Worm (Caenorhabditis elegans) whole organism, L3 larva: Measurements from ENCODE around the gene T27A10.6.

Source experiments
- ama-1 ChIP-seq: fragments of 150-350 bp; optimal IDR thresholded peaks from 2 replicates; lab custom pipeline; 2018
- ceh-16 ChIP-seq: sonication (generic microtip); optimal IDR thresholded peaks from 2 replicates; lab custom pipeline; 2017; ENCODE audit warnings: missing biosample characterization, missing genetic modification characterization
- ceh-28 ChIP-seq: fragments of 150-350 bp; optimal IDR thresholded peaks from 2 replicates; lab custom pipeline; 2014; ENCODE audit warnings: missing biosample characterization, missing genetic modification reagents, missing genetic modification characterization
- ceh-82 ChIP-seq: fragments of 150-350 bp; optimal IDR thresholded peaks from 2 replicates; lab custom pipeline; 2014; ENCODE audit warnings: missing biosample characterization, missing genetic modification characterization
- ceh-9 ChIP-seq: sonication (generic microtip); optimal IDR thresholded peaks from 2 replicates; lab custom pipeline; 2018; ENCODE audit warnings: missing biosample characterization, missing genetic modification characterization
- daf-12 ChIP-seq: fragments of 150-350 bp; optimal IDR thresholded peaks from 2 replicates; lab custom pipeline; 2014; ENCODE audit warnings: missing biosample characterization, missing genetic modification reagents, missing genetic modification characterization
- egl-27 ChIP-seq: sonication (generic microtip); optimal IDR thresholded peaks from 4 replicates; lab custom pipeline; 2017; ENCODE audit warnings: missing biosample characterization, missing genetic modification reagents, missing genetic modification characterization
- egl-5 ChIP-seq: fragments of 150-350 bp; optimal IDR thresholded peaks from 2 replicates; lab custom pipeline; 2017; ENCODE audit warnings: missing biosample characterization, missing genetic modification reagents, missing genetic modification characterization, inconsistent platforms
- elt-1 ChIP-seq: fragments of 150-350 bp; optimal IDR thresholded peaks from 2 replicates; lab custom pipeline; 2014; ENCODE audit warnings: missing biosample characterization, missing genetic modification characterization
- elt-2 ChIP-seq: sonication (generic microtip); optimal IDR thresholded peaks from 2 replicates; lab custom pipeline; 2016; ENCODE audit warnings: missing genetic modification reagents, mild to moderate bottlenecking, missing genetic modification characterization, missing compliant biosample characterization
- eor-1 ChIP-seq, 2 experiments: fragments of 150-350 bp; optimal IDR thresholded peaks; 2 replicates each; lab custom pipeline; 2014 to 2018; ENCODE audit warnings: missing biosample characterization in 2 of 2, missing genetic modification characterization in 2 of 2
- fkh-10 ChIP-seq: sonication (generic microtip); optimal IDR thresholded peaks from 2 replicates; lab custom pipeline; 2017; ENCODE audit warnings: missing biosample characterization, missing genetic modification reagents, missing genetic modification characterization
- hmg-11 ChIP-seq: sonication (generic microtip); optimal IDR thresholded peaks from 2 replicates; lab custom pipeline; 2016; ENCODE audit warnings: missing genetic modification characterization, missing compliant biosample characterization
- jun-1 ChIP-seq: fragments of 150-350 bp; optimal IDR thresholded peaks from 2 replicates; lab custom pipeline; 2014; ENCODE audit warnings: missing biosample characterization, missing genetic modification reagents, missing genetic modification characterization
- lin-15B ChIP-seq: fragments of 150-350 bp; optimal IDR thresholded peaks from 2 replicates; lab custom pipeline; 2014; ENCODE audit warnings: missing biosample characterization, missing genetic modification characterization
- lin-39 ChIP-seq: fragments of 150-350 bp; optimal IDR thresholded peaks from 2 replicates; lab custom pipeline; 2018; ENCODE audit warnings: missing biosample characterization, missing genetic modification reagents, missing genetic modification characterization
- lsy-12 ChIP-seq: sonication (generic microtip); optimal IDR thresholded peaks from 2 replicates; lab custom pipeline; 2016; ENCODE audit warnings: mild to moderate bottlenecking, missing genetic modification characterization, missing compliant biosample characterization
- mdl-1 ChIP-seq: fragments of 150-350 bp; optimal IDR thresholded peaks from 2 replicates; lab custom pipeline; 2014; ENCODE audit warnings: missing biosample characterization, missing genetic modification characterization
- mml-1 ChIP-seq: fragments of 150-350 bp; sonication (generic microtip); optimal IDR thresholded peaks from 3 replicates; lab custom pipeline; 2014; ENCODE audit warnings: missing biosample characterization, missing genetic modification characterization
- nfya-1 ChIP-seq: sonication (generic microtip); optimal IDR thresholded peaks from 2 replicates; lab custom pipeline; 2017; ENCODE audit warnings: missing genetic modification characterization, mild to moderate bottlenecking, missing compliant biosample characterization, antibody characterized with exemption, moderate library complexity; ENCODE audit not compliant: insufficient read depth
- nhr-12 ChIP-seq: fragments of 150-350 bp; optimal IDR thresholded peaks from 2 replicates; lab custom pipeline; 2014; ENCODE audit warnings: missing biosample characterization, missing genetic modification characterization
- nhr-23 ChIP-seq: fragments of 150-350 bp; optimal IDR thresholded peaks from 2 replicates; lab custom pipeline; 2014; ENCODE audit warnings: missing biosample characterization, missing genetic modification reagents, missing genetic modification characterization
- nhr-237 ChIP-seq: fragments of 150-350 bp; optimal IDR thresholded peaks from 2 replicates; lab custom pipeline; 2014; ENCODE audit warnings: missing biosample characterization, missing genetic modification characterization
- nhr-25 ChIP-seq: sonication (generic microtip); optimal IDR thresholded peaks from 2 replicates; lab custom pipeline; 2017; ENCODE audit warnings: missing biosample characterization, missing genetic modification characterization
- nhr-28 ChIP-seq: fragments of 150-350 bp; optimal IDR thresholded peaks from 2 replicates; lab custom pipeline; 2014; ENCODE audit warnings: missing biosample characterization, missing genetic modification characterization
- nhr-43 ChIP-seq: sonication (generic microtip); optimal IDR thresholded peaks from 2 replicates; lab custom pipeline; 2016; ENCODE audit warnings: mild to moderate bottlenecking, missing genetic modification characterization, missing compliant biosample characterization; ENCODE audit not compliant: poor library complexity, severe bottlenecking
- nhr-67 ChIP-seq: fragments of 150-350 bp; optimal IDR thresholded peaks from 2 replicates; lab custom pipeline; 2014; ENCODE audit warnings: missing biosample characterization, missing genetic modification characterization
- nhr-76 ChIP-seq: fragments of 150-350 bp; sonication (generic microtip); optimal IDR thresholded peaks from 5 replicates; lab custom pipeline; 2014; ENCODE audit warnings: missing biosample characterization, missing genetic modification characterization
- nhr-77 ChIP-seq: fragments of 150-350 bp; optimal IDR thresholded peaks from 2 replicates; lab custom pipeline; 2014; ENCODE audit warnings: missing biosample characterization, missing genetic modification characterization
- pha-4 ChIP-seq: fragments of 150-350 bp; optimal IDR thresholded peaks from 2 replicates; lab custom pipeline; 2014; ENCODE audit warnings: missing biosample characterization, missing genetic modification reagents, missing genetic modification characterization
- pqm-1 ChIP-seq: fragments of 150-350 bp; optimal IDR thresholded peaks from 2 replicates; lab custom pipeline; 2017; ENCODE audit warnings: missing biosample characterization, missing genetic modification characterization, inconsistent platforms
- skn-1 ChIP-seq: fragments of 150-350 bp; optimal IDR thresholded peaks from 2 replicates; lab custom pipeline; 2014; ENCODE audit warnings: missing biosample characterization, missing genetic modification characterization
- ztf-11 ChIP-seq: fragments of 150-350 bp; optimal IDR thresholded peaks from 2 replicates; lab custom pipeline; 2014; ENCODE audit warnings: missing biosample characterization, missing genetic modification characterization
- ztf-4 ChIP-seq: fragments of 150-350 bp; optimal IDR thresholded peaks from 2 replicates; lab custom pipeline; 2014; ENCODE audit warnings: missing biosample characterization, missing genetic modification characterization

T27A10.6 gene

ce11 chrX:3596303-3596772, at the start of gene T27A10.6:
TSS of gene T27A10.6 (minus strand) at chrX:3596353.
- TF ChIP-seq eor-1 (tag; optimal IDR thresholded peaks at IDR 0.05; lab: Kevin White, UChicago) = no peak
- peak; percentile 51 for TF ChIP-seq nhr-23 (tag; lab: Kevin White, UChicago)
- no peak for TF ChIP-seq nfya-1 (tag; lab: Kevin White, UChicago)
- TF ChIP-seq ceh-82 = no peak
- TF ChIP-seq pqm-1 (tag; lab: Kevin White, UChicago) = no peak
- no peak for TF ChIP-seq mml-1 (tag; lab: Kevin White, UChicago)
- TF ChIP-seq ceh-16 = no peak
- no peak for TF ChIP-seq nhr-76 (tag; lab: Kevin White, UChicago)
- TF ChIP-seq nhr-43 (tag; lab: Kevin White, UChicago) = peak; percentile 44

ce11 chrX:3645924-3646323, 49.8 kb upstream of the T27A10.6 start:
- TF ChIP-seq egl-5 (tag; lab: Kevin White, UChicago) = no peak
- no peak for TF ChIP-seq pha-4 (tag; lab: Kevin White, UChicago)
- TF ChIP-seq nhr-12 (tag; lab: Kevin White, UChicago) = no peak
- no peak for TF ChIP-seq hmg-11 (tag; lab: Kevin White, UChicago)
- no peak for TF ChIP-seq ztf-4 (tag; lab: Kevin White, UChicago)
- TF ChIP-seq ceh-16 = no peak
- TF ChIP-seq lsy-12 (tag; lab: Kevin White, UChicago) = no peak
- no peak for TF ChIP-seq mdl-1
- TF ChIP-seq ceh-9 (tag; lab: Kevin White, UChicago) = no peak
- TF ChIP-seq daf-12 (tag; lab: Kevin White, UChicago) = no peak
- no peak for TF ChIP-seq lin-15B (tag; lab: Kevin White, UChicago)
- no peak for TF ChIP-seq jun-1 (tag; lab: Kevin White, UChicago)
- no peak for TF ChIP-seq ceh-28
- TF ChIP-seq eor-1 (tag; optimal IDR thresholded peaks at IDR 0.05; lab: Kevin White, UChicago) = no peak
- no peak for TF ChIP-seq ztf-11 (tag; lab: Kevin White, UChicago)
- TF ChIP-seq elt-1 (tag; lab: Kevin White, UChicago) = no peak

- TF ChIP-seq pha-4 (tag; lab: Kevin White, UChicago) (no peak), nhr-28 (no peak)
These were observed 48.6 kb upstream of the T27A10.6 start, which contains the start of gene tmem-24 for ce11 chrX:3644796-3645195. TSS of gene tmem-24 (minus strand) at chrX:3644896.

ce11 chrX:3634782-3635181, 38.6 kb upstream of the T27A10.6 start:
- TF ChIP-seq nhr-77 = no peak
- no peak for TF ChIP-seq pqm-1 (tag; lab: Kevin White, UChicago)
- peak; percentile 5 for TF ChIP-seq fkh-10
- no peak for TF ChIP-seq pha-4 (tag; lab: Kevin White, UChicago)

ce11 chrX:3633654-3634053, 37.5 kb upstream of the T27A10.6 start, which contains the start of gene gst-11:
TSS of gene gst-11 (minus strand) at chrX:3633754.
- TF ChIP-seq nhr-76 (tag; lab: Kevin White, UChicago) (no peak), nhr-237 (tag; lab: Kevin White, UChicago) (no peak), fkh-10 (no peak), nhr-77 (no peak), nhr-12 (tag; lab: Kevin White, UChicago) (no peak), lin-39 (tag; lab: Kevin White, UChicago) (no peak), elt-2 (no peak), nhr-67 (tag; lab: Kevin White, UChicago) (no peak), nhr-25 (tag; lab: Kevin White, UChicago) (no peak), ceh-82 (no peak), ceh-28 (no peak), pha-4 (tag; lab: Kevin White, UChicago) (no peak), egl-27 (no peak), lin-15B (tag; lab: Kevin White, UChicago) (no peak), ama-1 (no peak), hmg-11 (tag; lab: Kevin White, UChicago) (no peak), skn-1 (tag; lab: Kevin White, UChicago) (no peak)
